Worm (Caenorhabditis elegans) whole organism, L2 larva: ENCODE results near the gene mtss-1.

Experiments
- ZK546.5 ChIP-seq: sonication (generic microtip); optimal IDR thresholded peaks from 2 replicates; lab custom pipeline; 2017; ENCODE audit warnings: missing biosample characterization, missing genetic modification characterization
- alr-1 ChIP-seq: fragments of 150-350 bp; optimal IDR thresholded peaks from 2 replicates; lab custom pipeline; 2014; ENCODE audit warnings: missing biosample characterization, missing genetic modification characterization
- ama-1 ChIP-seq: fragments of 150-350 bp; optimal IDR thresholded peaks from 2 replicates; lab custom pipeline; 2018; ENCODE audit warnings: inconsistent platforms
- ceh-16 ChIP-seq: fragments of 150-350 bp; optimal IDR thresholded peaks from 2 replicates; lab custom pipeline; 2014; ENCODE audit warnings: missing biosample characterization, missing genetic modification characterization
- elt-1 ChIP-seq: fragments of 150-350 bp; optimal IDR thresholded peaks from 2 replicates; lab custom pipeline; 2014; ENCODE audit warnings: missing biosample characterization, missing genetic modification characterization
- fos-1 ChIP-seq: fragments of 150-350 bp; optimal IDR thresholded peaks from 2 replicates; lab custom pipeline; 2014; ENCODE audit warnings: missing biosample characterization, missing genetic modification characterization
- lin-39 ChIP-seq: fragments of 150-350 bp; optimal IDR thresholded peaks from 2 replicates; lab custom pipeline; 2014; ENCODE audit warnings: missing biosample characterization, missing genetic modification reagents, missing genetic modification characterization
- mdl-1 ChIP-seq, 2 experiments: fragments of 150-350 bp in 1 of 2; sonication (generic microtip) in 1 of 2; optimal IDR thresholded peaks; 2 replicates each; lab custom pipeline; 2017; ENCODE audit warnings: missing biosample characterization in 2 of 2, missing genetic modification characterization in 2 of 2
- nhr-11 ChIP-seq: fragments of 150-350 bp; optimal IDR thresholded peaks from 2 replicates; lab custom pipeline; 2014; ENCODE audit warnings: missing biosample characterization, missing genetic modification characterization
- nhr-237 ChIP-seq: fragments of 150-350 bp; optimal IDR thresholded peaks from 2 replicates; lab custom pipeline; 2014; ENCODE audit warnings: missing biosample characterization, missing genetic modification characterization
- unc-39 ChIP-seq: fragments of 150-350 bp; optimal IDR thresholded peaks from 2 replicates; lab custom pipeline; 2014; ENCODE audit warnings: missing biosample characterization, missing genetic modification characterization
- unc-62 ChIP-seq: fragments of 150-350 bp; optimal IDR thresholded peaks from 2 replicates; lab custom pipeline; 2014; ENCODE audit warnings: missing biosample characterization, missing genetic modification reagents, missing genetic modification characterization
- ztf-4 ChIP-seq: fragments of 150-350 bp; optimal IDR thresholded peaks from 2 replicates; lab custom pipeline; 2014; ENCODE audit warnings: missing biosample characterization, missing genetic modification characterization

ce11 chrIII:8769253-8769652 is 1.1 kb downstream of the mtss-1 start, which contains the start of gene K02D10.1:
- TF ChIP-seq nhr-237 (no peak), fos-1 (no peak), ama-1 (peak; percentile 2), elt-1 (no peak), nhr-11 (no peak), mdl-1 (tag; optimal IDR thresholded peaks at IDR 0.05; lab: Kevin White, UChicago) (no peak), ceh-16 (tag; lab: Kevin White, UChicago) (no peak), unc-39 (tag; lab: Kevin White, UChicago) (no peak), ztf-4 (no peak), alr-1 (no peak), lin-39 (tag; lab: Kevin White, UChicago) (no peak), unc-62 (GFP tag; lab: Kevin White, UChicago) (no peak), ZK546.5 (tag; lab: Kevin White, UChicago) (no peak)
